Fruit fly (Drosophila melanogaster) whole organism, embryonic: Measurements from ENCODE around the gene CG32564.

ENCODE experiments used
- Asciz ChIP-seq: fragments of 200-800 bp; sonication (Bioruptor generic); optimal IDR thresholded peaks from 2 replicates; lab custom pipeline; 2017; ENCODE audit warnings: missing biosample characterization, mild to moderate bottlenecking, missing genetic modification characterization, missing genetic modification reagents
- Blimp-1 ChIP-seq: fragments of 200-800 bp; sonication (Bioruptor generic); optimal IDR thresholded peaks from 3 replicates; lab custom pipeline; 2018; ENCODE audit warnings: missing biosample characterization, missing genetic modification characterization, mild to moderate bottlenecking, moderate library complexity, missing genetic modification reagents
- CG10267 ChIP-seq: fragments of 200-800 bp; sonication (Bioruptor generic); optimal IDR thresholded peaks from 2 replicates; lab custom pipeline; 2018; ENCODE audit warnings: missing biosample characterization, mild to moderate bottlenecking, missing genetic modification characterization, moderate library complexity
- CG11504 ChIP-seq: fragments of 200-800 bp; sonication (Bioruptor generic); optimal IDR thresholded peaks from 3 replicates; lab custom pipeline; 2019; ENCODE audit warnings: missing biosample characterization, mild to moderate bottlenecking, missing genetic modification characterization, moderate library complexity
- CG12659 ChIP-seq: fragments of 200-800 bp; sonication (Bioruptor generic); optimal IDR thresholded peaks from 3 replicates; lab custom pipeline; 2017; ENCODE audit warnings: mild to moderate bottlenecking, missing biosample characterization, missing genetic modification reagents, missing genetic modification characterization
- CG12942 ChIP-seq: fragments of 200-800 bp; sonication (Bioruptor generic); optimal IDR thresholded peaks from 3 replicates; lab custom pipeline; 2016; ENCODE audit warnings: missing biosample characterization, missing genetic modification characterization
- CG13424 ChIP-seq: fragments of 200-800 bp; sonication (Bioruptor generic); optimal IDR thresholded peaks from 2 replicates; lab custom pipeline; 2019; ENCODE audit warnings: missing biosample characterization, mild to moderate bottlenecking, missing genetic modification characterization, moderate library complexity
- CG14441 ChIP-seq: fragments of 200-800 bp; sonication (Bioruptor generic); IDR thresholded peaks from 2 replicates; pipeline ENCODE4 v1.3.6; 2022; ENCODE audit warnings: missing biosample characterization, missing genetic modification characterization
- CG15011 ChIP-seq: fragments of 200-800 bp; sonication (Bioruptor generic); optimal IDR thresholded peaks from 3 replicates; lab custom pipeline; 2018; ENCODE audit warnings: missing biosample characterization, mild to moderate bottlenecking, missing genetic modification characterization
- CG15479 ChIP-seq: fragments of 200-800 bp; sonication (Bioruptor generic); optimal IDR thresholded peaks from 3 replicates; lab custom pipeline; 2019; ENCODE audit warnings: missing biosample characterization, mild to moderate bottlenecking, missing genetic modification characterization, moderate library complexity
- CG15601 ChIP-seq: fragments of 200-800 bp; sonication (Bioruptor generic); optimal IDR thresholded peaks from 3 replicates; lab custom pipeline; 2019; ENCODE audit warnings: missing biosample characterization, mild to moderate bottlenecking, missing genetic modification characterization, moderate library complexity
- CG1602 ChIP-seq: fragments of 200-800 bp; sonication (Bioruptor generic); optimal IDR thresholded peaks from 3 replicates; lab custom pipeline; 2016; ENCODE audit warnings: missing biosample characterization, missing genetic modification characterization
- CG17361 ChIP-seq: fragments of 200-800 bp; sonication (Bioruptor generic); IDR thresholded peaks from 3 replicates; pipeline ENCODE4 v1.3.6; 2022; ENCODE audit warnings: missing biosample characterization, missing genetic modification characterization
- CG2712 ChIP-seq: fragments of 200-800 bp; optimal IDR thresholded peaks from 3 replicates; lab custom pipeline; 2019; ENCODE audit warnings: missing biosample characterization, mild to moderate bottlenecking, missing genetic modification characterization, moderate library complexity
- CG31441 ChIP-seq: fragments of 200-800 bp; sonication (Bioruptor generic); IDR thresholded peaks from 2 replicates; pipeline ENCODE4 v1.3.6; 2022; ENCODE audit warnings: missing biosample characterization, missing genetic modification characterization
- CG32532 ChIP-seq: fragments of 200-800 bp; sonication (Bioruptor generic); IDR thresholded peaks from 2 replicates; pipeline ENCODE4 v1.3.6; 2022; ENCODE audit warnings: missing biosample characterization, missing genetic modification characterization
- CG34224 ChIP-seq: fragments of 200-800 bp; sonication (Bioruptor generic); IDR thresholded peaks from 3 replicates; pipeline ENCODE4 v1.3.6; 2022; ENCODE audit warnings: missing biosample characterization, missing genetic modification characterization; ENCODE audit not compliant: partially characterized antibody
- CG42726 ChIP-seq: fragments of 200-800 bp; sonication (Bioruptor generic); IDR thresholded peaks from 2 replicates; pipeline ENCODE4 v1.3.6; 2022; ENCODE audit warnings: missing biosample characterization, missing genetic modification characterization; ENCODE audit not compliant: partially characterized antibody
- CG4424 ChIP-seq: fragments of 200-800 bp; sonication (Bioruptor generic); optimal IDR thresholded peaks from 3 replicates; lab custom pipeline; 2016; ENCODE audit warnings: missing biosample characterization, missing genetic modification characterization
- CG7556 ChIP-seq: fragments of 200-800 bp; sonication (Bioruptor generic); optimal IDR thresholded peaks from 2 replicates; lab custom pipeline; 2017; ENCODE audit warnings: missing biosample characterization, mild to moderate bottlenecking, missing genetic modification characterization
- Dek ChIP-seq: fragments of 200-800 bp; sonication (Bioruptor generic); optimal IDR thresholded peaks from 3 replicates; lab custom pipeline; 2019; ENCODE audit warnings: missing biosample characterization, mild to moderate bottlenecking, missing genetic modification characterization, moderate library complexity
- E2f1 ChIP-seq: fragments of 200-800 bp; sonication (Bioruptor generic); IDR thresholded peaks from 2 replicates; pipeline ENCODE4 v1.3.6; 2022; ENCODE audit warnings: missing biosample characterization, missing genetic modification characterization
- Eip74EF ChIP-seq, 2 experiments: fragments of 200-800 bp in 1 of 2; fragments of >200 bp in 1 of 2; sonication (Bioruptor generic) in 1 of 2; optimal IDR thresholded peaks; 2 replicates each; lab custom pipeline; 2017 to 2019; ENCODE audit warnings: missing biosample characterization in 2 of 2, missing genetic modification characterization in 2 of 2, mild to moderate bottlenecking in 1 of 2, moderate library complexity in 1 of 2
- Ets65A ChIP-seq: fragments of 200-800 bp; sonication (Bioruptor generic); peaks from one replicate; lab custom pipeline; 2016; ENCODE audit warnings: missing biosample characterization, missing genetic modification characterization
- H15 ChIP-seq: fragments of 200-800 bp; sonication (Bioruptor generic); IDR thresholded peaks from 3 replicates; pipeline ENCODE4 v1.3.6; 2022; ENCODE audit warnings: missing biosample characterization, missing genetic modification characterization
- Hey ChIP-seq: fragments of 200-800 bp; sonication (Bioruptor generic); optimal IDR thresholded peaks from 3 replicates; lab custom pipeline; 2018; ENCODE audit warnings: missing biosample characterization, mild to moderate bottlenecking, missing genetic modification characterization
- Hr51 ChIP-seq, 2 experiments: fragments of 200-800 bp; sonication (Bioruptor generic); optimal IDR thresholded peaks; 2 replicates in 1 of 2; 3 replicates in 1 of 2; lab custom pipeline; 2016 to 2018; ENCODE audit warnings: missing biosample characterization in 2 of 2, missing genetic modification characterization in 2 of 2, mild to moderate bottlenecking in 1 of 2, moderate library complexity in 1 of 2
- Lhr ChIP-seq: fragments of 200-800 bp; sonication (Bioruptor generic); optimal IDR thresholded peaks from 3 replicates; lab custom pipeline; 2017; ENCODE audit warnings: mild to moderate bottlenecking, missing biosample characterization, missing genetic modification reagents, missing genetic modification characterization
- Max ChIP-seq: fragments of 200-800 bp; sonication (Bioruptor generic); optimal IDR thresholded peaks from 2 replicates; lab custom pipeline; 2016; ENCODE audit warnings: missing biosample characterization, mild to moderate bottlenecking, missing genetic modification characterization
- NC2β ChIP-seq: fragments of 200-800 bp; sonication (Bioruptor generic); optimal IDR thresholded peaks from 2 replicates; lab custom pipeline; 2016; ENCODE audit warnings: missing biosample characterization, missing genetic modification characterization
- Nf-YC ChIP-seq: fragments of 200-800 bp; optimal IDR thresholded peaks from 3 replicates; lab custom pipeline; 2019; ENCODE audit warnings: missing biosample characterization, mild to moderate bottlenecking, missing genetic modification characterization, moderate library complexity
- Ravus ChIP-seq: fragments of 200-800 bp; sonication (Bioruptor generic); IDR thresholded peaks from 2 replicates; pipeline ENCODE4 v1.3.6; 2022; ENCODE audit warnings: missing biosample characterization, missing genetic modification characterization
- Spps ChIP-seq: fragments of 200-800 bp; sonication (Bioruptor generic); optimal IDR thresholded peaks from 2 replicates; lab custom pipeline; 2018; ENCODE audit warnings: missing biosample characterization, mild to moderate bottlenecking, missing genetic modification characterization
- Usf ChIP-seq: fragments of 200-800 bp; sonication (Bioruptor generic); optimal IDR thresholded peaks from 2 replicates; lab custom pipeline; 2017; ENCODE audit warnings: missing genotype, missing biosample characterization, missing genetic modification characterization
- ase ChIP-seq: fragments of 200-800 bp; sonication (Bioruptor generic); IDR thresholded peaks from 3 replicates; pipeline ENCODE4 v1.3.6; 2022; ENCODE audit warnings: missing biosample characterization, missing genetic modification characterization
- bcd ChIP-seq: fragments of 200-800 bp; sonication (Bioruptor generic); optimal IDR thresholded peaks from 2 replicates; lab custom pipeline; 2017; ENCODE audit warnings: missing biosample characterization, mild to moderate bottlenecking, missing genetic modification characterization
- chif ChIP-seq, 2 experiments: fragments of 200-800 bp; sonication (Bioruptor generic); optimal IDR thresholded peaks; 3 replicates each; lab custom pipeline; 2016; ENCODE audit warnings: missing biosample characterization in 2 of 2, missing genetic modification characterization in 2 of 2
- emc ChIP-seq: fragments of 200-800 bp; sonication (Bioruptor generic); optimal IDR thresholded peaks from 2 replicates; lab custom pipeline; 2016; ENCODE audit warnings: missing biosample characterization, missing genetic modification characterization
- ewg ChIP-seq: fragments of 200-800 bp; sonication (Bioruptor generic); optimal IDR thresholded peaks from 3 replicates; lab custom pipeline; 2017; ENCODE audit warnings: mild to moderate bottlenecking, missing biosample characterization, missing genetic modification reagents, missing genetic modification characterization
- grau ChIP-seq: fragments of 200-800 bp; optimal IDR thresholded peaks from 3 replicates; lab custom pipeline; 2019; ENCODE audit warnings: missing biosample characterization, mild to moderate bottlenecking, missing genetic modification characterization, moderate library complexity
- gt ChIP-seq: fragments of 200-800 bp; sonication (Bioruptor generic); IDR thresholded peaks from 2 replicates; pipeline ENCODE4 v1.3.6; 2022; ENCODE audit warnings: missing biosample characterization, missing genetic modification characterization
- ham ChIP-seq: fragments of 200-800 bp; sonication (Bioruptor generic); IDR thresholded peaks from 2 replicates; pipeline ENCODE4 v1.3.6; 2022; ENCODE audit warnings: missing biosample characterization, missing genetic modification characterization
- insv ChIP-seq, 2 experiments: fragments of 200-800 bp; sonication (Bioruptor generic); optimal IDR thresholded peaks; 3 replicates each; lab custom pipeline; 2016 to 2018; ENCODE audit warnings: missing biosample characterization in 2 of 2, missing genetic modification characterization in 2 of 2
- ken ChIP-seq: fragments of 200-800 bp; sonication (Bioruptor generic); IDR thresholded peaks from 3 replicates; pipeline ENCODE4 v1.3.6; 2022; ENCODE audit warnings: missing biosample characterization, missing genetic modification characterization
- run ChIP-seq: fragments of 200-800 bp; sonication (Bioruptor generic); optimal IDR thresholded peaks from 3 replicates; lab custom pipeline; 2018; ENCODE audit warnings: missing biosample characterization, mild to moderate bottlenecking, missing genetic modification characterization
- salm ChIP-seq: fragments of 200-800 bp; sonication (Bioruptor generic); optimal IDR thresholded peaks from 2 replicates; lab custom pipeline; 2018; ENCODE audit warnings: missing biosample characterization, mild to moderate bottlenecking, missing genetic modification characterization
- sd ChIP-seq: fragments of 200-800 bp; sonication (Bioruptor generic); optimal IDR thresholded peaks from 3 replicates; lab custom pipeline; 2018; ENCODE audit warnings: missing biosample characterization, mild to moderate bottlenecking, missing genetic modification characterization, moderate library complexity
- shn ChIP-seq: fragments of 200-800 bp; sonication (Bioruptor generic); optimal IDR thresholded peaks from 3 replicates; lab custom pipeline; 2016; ENCODE audit warnings: missing biosample characterization, missing genetic modification characterization
- unpg ChIP-seq: fragments of 200-800 bp; sonication (Bioruptor generic); optimal IDR thresholded peaks from 3 replicates; lab custom pipeline; 2018; ENCODE audit warnings: missing biosample characterization, mild to moderate bottlenecking, missing genetic modification characterization, moderate library complexity
- wor ChIP-seq: fragments of 200-800 bp; sonication (Bioruptor generic); IDR thresholded peaks from 2 replicates; pipeline ENCODE4 v1.3.6; 2022; ENCODE audit warnings: missing biosample characterization, missing genetic modification characterization

CG32564 gene

DNA sequence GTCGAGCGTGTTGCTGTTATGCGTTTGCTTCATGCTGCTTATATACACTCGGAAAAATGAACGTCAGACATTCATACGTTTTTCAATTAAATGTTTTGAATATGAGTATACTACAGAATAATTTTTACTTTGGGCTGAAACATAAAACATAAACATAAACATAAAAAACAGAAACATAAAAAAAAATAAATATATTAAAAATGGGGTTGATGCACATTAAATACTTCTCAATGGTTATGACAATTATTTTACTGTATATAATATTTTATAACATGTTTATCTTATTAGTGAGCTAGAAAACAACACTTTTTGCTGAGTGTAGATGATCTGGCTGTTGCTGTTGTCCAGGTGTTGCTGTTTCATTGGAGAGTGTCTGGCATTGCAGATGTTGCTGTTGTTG lies 31.2 kb downstream of the CG32564 start (continued):
- TF ChIP-seq unpg = peak; percentile 39
- TF ChIP-seq chif (GFP tag; optimal IDR thresholded peaks at IDR 0.05; lab: Kevin White, UChicago) = no peak
- peak; percentile 11 for TF ChIP-seq CG7556 (GFP tag; lab: Kevin White, UChicago)
- TF ChIP-seq Asciz (GFP tag; lab: Kevin White, UChicago) = peak; percentile 13
- TF ChIP-seq CG4424 (GFP tag; lab: Kevin White, UChicago) = peak; percentile 22
- TF ChIP-seq run (tag; lab: Kevin White, UChicago) = no peak
- TF ChIP-seq ham (GFP tag; lab: Robert Waterston, UW) = no peak
- TF ChIP-seq shn (GFP tag; lab: Kevin White, UChicago) = no peak
- TF ChIP-seq H15 = no peak
- no peak for TF ChIP-seq Ravus
- TF ChIP-seq Eip74EF (GFP tag; optimal IDR thresholded peaks at IDR 0.05; lab: Kevin White, UChicago) = peak in 1 of 2 experiments; percentile 21
- no peak for TF ChIP-seq CG34224 (GFP tag; lab: Robert Waterston, UW)
- no peak for TF ChIP-seq Lhr (GFP tag; lab: Kevin White, UChicago)
- peak; percentile 9 for TF ChIP-seq CG10267 (tag; lab: Kevin White, UChicago)
- no peak for TF ChIP-seq salm
- TF ChIP-seq Usf (GFP tag; lab: Kevin White, UChicago) = no peak
- TF ChIP-seq CG17361 (GFP tag; lab: Robert Waterston, UW) = 0 out of 3 replicates have a peak, but pooled peaks have one; percentile 46
- no peak for TF ChIP-seq NC2β
- no peak for TF ChIP-seq Spps (tag; lab: Kevin White, UChicago)
- no peak for TF ChIP-seq Dek (tag; lab: Kevin White, UChicago)
- no peak for TF ChIP-seq sd (tag; lab: Kevin White, UChicago)
- no peak for TF ChIP-seq emc (GFP tag; lab: Kevin White, UChicago)
- TF ChIP-seq Hey (tag; lab: Kevin White, UChicago) = no peak
- no peak for TF ChIP-seq gt (GFP tag; lab: Robert Waterston, UW)
- no peak for TF ChIP-seq CG32532 (GFP tag; lab: Robert Waterston, UW)
- TF ChIP-seq CG15601 (tag; lab: Kevin White, UChicago) = no peak
- TF ChIP-seq CG11504 (tag; lab: Kevin White, UChicago) = peak; percentile 68
- peak; percentile 41 for TF ChIP-seq Ets65A (GFP tag; lab: Kevin White, UChicago)
- no peak for TF ChIP-seq Nf-YC (tag; lab: Kevin White, UChicago)
- no peak for TF ChIP-seq insv (GFP tag; optimal IDR thresholded peaks at IDR 0.05; lab: Kevin White, UChicago)
- no peak for TF ChIP-seq CG12659 (GFP tag; lab: Kevin White, UChicago)
- TF ChIP-seq ewg = peak; percentile 0
- no peak for TF ChIP-seq CG14441 (GFP tag; lab: Robert Waterston, UW)
- no peak for TF ChIP-seq bcd (GFP tag; lab: Kevin White, UChicago)
- peak; percentile 29 for TF ChIP-seq Blimp-1 (GFP tag; lab: Kevin White, UChicago)
- TF ChIP-seq CG42726 (GFP tag; lab: Robert Waterston, UW) = no peak
- no peak for TF ChIP-seq CG15479 (GFP tag; lab: Kevin White, UChicago)
- TF ChIP-seq ken (GFP tag; lab: Robert Waterston, UW) = no peak
- peak; percentile 20 for TF ChIP-seq CG13424 (tag; lab: Kevin White, UChicago)
- TF ChIP-seq E2f1 (GFP tag; lab: Robert Waterston, UW) = 0 out of 2 replicates have a peak, but pooled peaks have one; percentile 15
- TF ChIP-seq ase (GFP tag; lab: Robert Waterston, UW) = no peak
- no peak for TF ChIP-seq CG12942
- TF ChIP-seq Hr51 (GFP tag; optimal IDR thresholded peaks at IDR 0.05; lab: Kevin White, UChicago) = peak in 1 of 2 experiments; percentile 63
- peak; percentile 51 for TF ChIP-seq CG31441 (GFP tag; lab: Robert Waterston, UW)
- TF ChIP-seq grau (tag; lab: Kevin White, UChicago) = peak; percentile 14
- 0 out of 2 replicates have a peak, but pooled peaks have one; percentile 23 for TF ChIP-seq wor (GFP tag; lab: Robert Waterston, UW)
- peak; percentile 36 for TF ChIP-seq CG2712 (tag; lab: Kevin White, UChicago)
- TF ChIP-seq CG1602 = no peak
- no peak for TF ChIP-seq Max (GFP tag; lab: Kevin White, UChicago)
- no peak for TF ChIP-seq CG15011
